Worm (Caenorhabditis elegans): ENCODE results near the gene F32H5.1.

The F32H5.1 gene

DNA sequence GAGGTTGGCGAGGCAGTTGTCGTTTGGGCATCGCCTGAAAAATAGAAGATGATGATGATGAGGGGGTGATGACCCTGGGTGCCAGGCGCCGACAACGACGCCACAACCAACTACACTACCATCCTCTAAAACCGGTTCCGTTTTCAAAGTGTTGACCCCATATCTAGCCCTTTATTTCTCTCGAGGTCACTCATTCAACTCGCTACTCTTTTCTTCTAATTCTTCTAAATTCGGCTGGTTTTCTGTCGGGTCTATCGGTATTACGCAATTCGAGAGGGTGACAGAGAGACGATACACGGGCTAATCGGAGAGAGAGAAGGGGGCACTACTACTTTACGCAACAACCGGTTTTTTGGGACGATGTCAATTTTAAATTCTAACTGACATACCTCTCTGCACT, 13.5 kb upstream of the F32H5.1 start (continued):
- peak; percentile 94 for TF ChIP-seq nhr-25 (tag; optimal IDR thresholded peaks at IDR 0.05; ENCODE audit: borderline replicate concordance, insufficient read depth)
- no peak for TF ChIP-seq unc-130 (GFP tag; optimal IDR thresholded peaks at IDR 0.05)
- no peak for TF ChIP-seq lim-7 (GFP tag; IDR thresholded peaks at IDR 0.05)
- TF ChIP-seq vab-7 (GFP tag; IDR thresholded peaks at IDR 0.05) = no peak
- peak; percentile 96 for TF ChIP-seq aha-1 (tag)
- TF ChIP-seq T26A8.4 (GFP tag; IDR thresholded peaks at IDR 0.05) = no peak; the same call in 1 of the 2 replicates
- no peak for TF ChIP-seq arid-1 (GFP tag; conservative IDR thresholded peaks at IDR 0.05)
- no peak for TF ChIP-seq lir-3 (tag; optimal IDR thresholded peaks at IDR 0.05)
- TF ChIP-seq R02D3.7 (tag; optimal IDR thresholded peaks at IDR 0.05) = no peak
- TF ChIP-seq mes-2 (tag; optimal IDR thresholded peaks at IDR 0.05; ENCODE audit: poor library complexity, severe bottlenecking) = peak; percentile 49
- TF ChIP-seq daf-8 (GFP tag; IDR thresholded peaks at IDR 0.05) = no peak
- TF ChIP-seq mxl-2 (GFP tag; conservative IDR thresholded peaks at IDR 0.05) = no peak
- peak in 1 of 2 experiments; percentile 68 for TF ChIP-seq mdl-1 (tag; optimal IDR thresholded peaks at IDR 0.05)
- TF ChIP-seq ztf-7 (tag; optimal IDR thresholded peaks at IDR 0.05) = no peak
- TF ChIP-seq jun-1 (tag; optimal IDR thresholded peaks at IDR 0.05) = no peak
- no peak for TF ChIP-seq skn-1 (tag; optimal IDR thresholded peaks at IDR 0.05)
- TF ChIP-seq T20F7.1 (GFP tag; optimal IDR thresholded peaks at IDR 0.05) = no peak
- TF ChIP-seq madf-9 (GFP tag; conservative IDR thresholded peaks at IDR 0.05) = no peak
- TF ChIP-seq nhr-28 (tag; optimal IDR thresholded peaks at IDR 0.05) = peak; percentile 90
- TF ChIP-seq nhr-6 (tag; optimal IDR thresholded peaks at IDR 0.05) = no peak
- TF ChIP-seq lin-38 (GFP tag; IDR thresholded peaks at IDR 0.05) = peak; percentile 38
- no peak for TF ChIP-seq php-3 (GFP tag; IDR thresholded peaks at IDR 0.05)
- TF ChIP-seq hlh-30 (tag; optimal IDR thresholded peaks at IDR 0.05; ENCODE audit: insufficient read depth) = peak; percentile 56

DNA sequence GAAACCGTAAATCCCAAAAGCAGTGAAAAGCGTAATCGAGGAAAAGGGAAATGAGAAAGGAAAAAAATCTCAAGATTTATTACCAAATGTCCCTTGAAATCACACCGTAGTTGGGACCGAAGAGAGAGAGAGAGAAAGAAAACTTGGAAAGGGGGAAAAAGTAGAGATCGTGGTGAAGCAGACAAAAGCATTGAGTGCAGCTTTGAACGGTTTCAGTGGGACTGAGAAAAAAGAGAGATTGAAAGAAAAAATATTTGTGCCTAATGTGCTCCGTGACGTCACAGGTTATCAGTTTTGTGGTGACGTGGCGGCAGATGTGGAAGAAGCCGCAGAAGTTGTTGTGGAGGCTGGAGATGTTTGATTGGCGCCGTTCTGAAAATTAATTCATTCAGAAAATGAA, 12.4 kb upstream of the F32H5.1 start:
- TF ChIP-seq sdz-12 (GFP tag; optimal IDR thresholded peaks at IDR 0.05) = no peak
- peak; percentile 23 for TF ChIP-seq nhr-25 (tag; optimal IDR thresholded peaks at IDR 0.05; ENCODE audit: borderline replicate concordance, insufficient read depth)
- TF ChIP-seq duxl-1 (tag; optimal IDR thresholded peaks at IDR 0.05; ENCODE audit: poor library complexity) = peak; percentile 26
- TF ChIP-seq aha-1 (tag) = peak; percentile 92

- TF ChIP-seq nhr-10 (tag; optimal IDR thresholded peaks at IDR 0.05) = peak; percentile 36
- no peak for TF ChIP-seq daf-8 (GFP tag; IDR thresholded peaks at IDR 0.05)
- TF ChIP-seq mep-1 (tag; optimal IDR thresholded peaks at IDR 0.05) = peak; percentile 60
- peak in 1 of 2 experiments; percentile 7 for TF ChIP-seq mdl-1 (tag; optimal IDR thresholded peaks at IDR 0.05)
- TF ChIP-seq skn-1 (tag; optimal IDR thresholded peaks at IDR 0.05) = no peak
- no peak for TF ChIP-seq dpl-1 (GFP tag; optimal IDR thresholded peaks at IDR 0.05)
- TF ChIP-seq unc-62 (GFP tag; optimal IDR thresholded peaks at IDR 0.05 in 1 of 2) = peak in 1 of 2 experiments; percentile 6
- TF ChIP-seq unc-62 (tag; optimal IDR thresholded peaks at IDR 0.05) = no peak
- peak; percentile 77 for TF ChIP-seq dmd-6 (GFP tag; IDR thresholded peaks at IDR 0.05)
- TF ChIP-seq T20F7.1 (GFP tag; optimal IDR thresholded peaks at IDR 0.05) = peak; percentile 31
- no peak for TF ChIP-seq aha-1 (tag)
- TF ChIP-seq ZK337.2 (GFP tag; IDR thresholded peaks at IDR 0.05) = no peak
- TF ChIP-seq php-3 (GFP tag; IDR thresholded peaks at IDR 0.05) = 0 out of 2 replicates have a peak, but pooled peaks have one; percentile 6
- TF ChIP-seq daf-16 (GFP tag; optimal IDR thresholded peaks at IDR 0.05) = no peak
- peak; percentile 68 for TF ChIP-seq daf-16 (tag; optimal IDR thresholded peaks at IDR 0.05)
- no peak for TF ChIP-seq dmd-8 (GFP tag; IDR thresholded peaks at IDR 0.05)
- TF ChIP-seq tra-1 (GFP tag; IDR thresholded peaks at IDR 0.05) = peak; percentile 48; the same call in 1 of the 2 replicates
- peak; percentile 55 for TF ChIP-seq nhr-28 (tag; optimal IDR thresholded peaks at IDR 0.05)
- peak; percentile 64 for TF ChIP-seq zfp-3 (GFP tag; conservative IDR thresholded peaks at IDR 0.05)
- 0 out of 2 replicates have a peak, but pooled peaks have one; percentile 4 for TF ChIP-seq Y75B8A.6 (GFP tag; IDR thresholded peaks at IDR 0.05)
- TF ChIP-seq gei-8 (GFP tag; optimal IDR thresholded peaks at IDR 0.05) = peak; percentile 11
- peak; percentile 66 for TF ChIP-seq mxl-3 (GFP tag; optimal IDR thresholded peaks at IDR 0.05)
- TF ChIP-seq dve-1 (tag; optimal IDR thresholded peaks at IDR 0.05; ENCODE audit: insufficient read depth) = peak; percentile 41
- TF ChIP-seq mxl-2 (GFP tag; conservative IDR thresholded peaks at IDR 0.05) = 0 out of 2 replicates have a peak, but pooled peaks have one; percentile 11
- TF ChIP-seq pqm-1 (tag; optimal IDR thresholded peaks at IDR 0.05) = peak; percentile 54
- peak; percentile 3 for TF ChIP-seq nhr-25 (tag; optimal IDR thresholded peaks at IDR 0.05; ENCODE audit: borderline replicate concordance, insufficient read depth)
- TF ChIP-seq lin-13 (GFP tag; optimal IDR thresholded peaks at IDR 0.05) = no peak
- TF ChIP-seq lin-1 (GFP tag; IDR thresholded peaks at IDR 0.05) = peak; percentile 23; the same call in 1 of the 2 replicates
- TF ChIP-seq nhr-77 (tag; optimal IDR thresholded peaks at IDR 0.05) = peak; percentile 62
Measured at ce11 chrV:13369663-13370062, 11.8 kb upstream of the F32H5.1 start.

All from whole organism, L4 larva.